Fruit fly (Drosophila melanogaster) whole organism, wandering third instar larva: ENCODE measurements around the gene AttD.

Experiments used
- Abd-B ChIP-seq: fragments of >200 bp; optimal IDR thresholded peaks from 2 replicates; lab custom pipeline; 2017; ENCODE audit warnings: missing biosample characterization, missing genetic modification characterization
- CG32264 ChIP-seq: fragments of 200-800 bp; sonication (Bioruptor generic); optimal IDR thresholded peaks from 2 replicates; lab custom pipeline; 2016; ENCODE audit warnings: missing biosample characterization, missing genetic modification characterization
- CG9705 ChIP-seq: fragments of 200-800 bp; sonication (Bioruptor generic); optimal IDR thresholded peaks from 2 replicates; lab custom pipeline; 2018; ENCODE audit warnings: missing biosample characterization, mild to moderate bottlenecking, missing genetic modification characterization
- CrebA ChIP-seq: fragments of 200-800 bp; sonication (Bioruptor generic); optimal IDR thresholded peaks from 2 replicates; lab custom pipeline; 2016; ENCODE audit warnings: missing biosample characterization, mild to moderate bottlenecking, missing genetic modification characterization, borderline replicate concordance
- Dif ChIP-seq: fragments of 200-275, 200-300 bp; sonication (Bioruptor generic); optimal IDR thresholded peaks from 2 replicates; lab custom pipeline; 2018; ENCODE audit warnings: missing biosample characterization, missing genetic modification characterization; ENCODE audit not compliant: partially characterized antibody
- GATAd ChIP-seq: sonication (Bioruptor generic); optimal IDR thresholded peaks from 2 replicates; lab custom pipeline; 2016; ENCODE audit warnings: missing biosample characterization, missing genetic modification characterization
- Hnf4 ChIP-seq: fragments of 200-800 bp; sonication (Bioruptor generic); optimal IDR thresholded peaks from 2 replicates; lab custom pipeline; 2016; ENCODE audit warnings: missing biosample characterization, mild to moderate bottlenecking, missing genetic modification characterization
- Hr78 ChIP-seq: fragments of >200 bp; optimal IDR thresholded peaks from 2 replicates; lab custom pipeline; 2017; ENCODE audit warnings: missing biosample characterization, missing genetic modification characterization
- Hr83 ChIP-seq: fragments of 200-300 bp; sonication (Bioruptor generic); optimal IDR thresholded peaks from 2 replicates; lab custom pipeline; 2016; ENCODE audit warnings: missing biosample characterization, mild to moderate bottlenecking, missing genetic modification characterization, moderate library complexity; ENCODE audit not compliant: poor library complexity, severe bottlenecking
- Jra ChIP-seq: sonication (Bioruptor generic); optimal IDR thresholded peaks from 2 replicates; lab custom pipeline; 2016; ENCODE audit warnings: missing biosample characterization, missing genetic modification characterization
- Mio ChIP-seq: sonication (Bioruptor generic); optimal IDR thresholded peaks from 2 replicates; lab custom pipeline; 2016; ENCODE audit warnings: missing biosample characterization, missing genetic modification characterization
- Rel ChIP-seq, 2 experiments: fragments of 200-800 bp; sonication (Bioruptor generic) in 1 of 2; optimal IDR thresholded peaks; 2 replicates in 1 of 2; 3 replicates in 1 of 2; lab custom pipeline; 2016 to 2019; ENCODE audit warnings: mild to moderate bottlenecking in 2 of 2, missing biosample characterization in 2 of 2, missing genetic modification characterization in 2 of 2, moderate library complexity in 1 of 2
- Sp1 ChIP-seq: fragments of 200-800 bp; sonication (Bioruptor generic); optimal IDR thresholded peaks from 3 replicates; lab custom pipeline; 2019; ENCODE audit warnings: missing biosample characterization, mild to moderate bottlenecking, missing genetic modification characterization, moderate library complexity
- Vsx2 ChIP-seq: fragments of 200-300, 225-300 bp; sonication (Bioruptor generic); optimal IDR thresholded peaks from 2 replicates; lab custom pipeline; 2018; ENCODE audit warnings: missing biosample characterization, missing genetic modification characterization; ENCODE audit not compliant: partially characterized antibody
- br ChIP-seq: fragments of 200-800 bp; sonication (Bioruptor generic); optimal IDR thresholded peaks from 2 replicates; lab custom pipeline; 2016; ENCODE audit warnings: missing biosample characterization, missing genetic modification characterization
- dmrt93B ChIP-seq: fragments of 200-800 bp; sonication (Bioruptor generic); optimal IDR thresholded peaks from 2 replicates; lab custom pipeline; 2018; ENCODE audit warnings: missing biosample characterization, mild to moderate bottlenecking, missing genetic modification characterization
- dsf ChIP-seq: sonication (Bioruptor generic); optimal IDR thresholded peaks from 2 replicates; lab custom pipeline; 2016; ENCODE audit warnings: missing biosample characterization, missing genetic modification characterization, borderline replicate concordance
- foxo ChIP-seq, 2 experiments: fragments of 200-800 bp; sonication (Bioruptor generic); optimal IDR thresholded peaks; 2 replicates in 1 of 2; 3 replicates in 1 of 2; lab custom pipeline; 2016 to 2017; ENCODE audit warnings: missing biosample characterization in 2 of 2, missing genetic modification characterization in 2 of 2
- fru ChIP-seq: fragments of 200-800 bp; sonication (Bioruptor generic); optimal IDR thresholded peaks from 3 replicates; lab custom pipeline; 2016; ENCODE audit warnings: missing biosample characterization, mild to moderate bottlenecking, missing genetic modification characterization
- lola ChIP-seq: fragments of >200 bp; optimal IDR thresholded peaks from 2 replicates; lab custom pipeline; 2017; ENCODE audit warnings: missing biosample characterization, missing genetic modification characterization
- pan ChIP-seq: fragments of >200 bp; optimal IDR thresholded peaks from 2 replicates; lab custom pipeline; 2017
- psq ChIP-seq: fragments of 200-800 bp; sonication (Bioruptor generic); optimal IDR thresholded peaks from 3 replicates; lab custom pipeline; 2017; ENCODE audit warnings: missing biosample characterization, mild to moderate bottlenecking, missing genetic modification characterization, moderate library complexity
- rgr ChIP-seq: fragments of 200-800 bp; sonication (Bioruptor generic); optimal IDR thresholded peaks from 3 replicates; lab custom pipeline; 2016; ENCODE audit warnings: missing biosample characterization, mild to moderate bottlenecking, missing genetic modification characterization
- sage ChIP-seq: fragments of 200-800 bp; sonication (Bioruptor generic); optimal IDR thresholded peaks from 2 replicates; lab custom pipeline; 2016; ENCODE audit warnings: missing biosample characterization, mild to moderate bottlenecking, missing genetic modification characterization
- tai ChIP-seq: sonication (Bioruptor generic); optimal IDR thresholded peaks from 2 replicates; lab custom pipeline; 2016; ENCODE audit warnings: missing biosample characterization, missing genetic modification characterization
- usp ChIP-seq: fragments of >200 bp; optimal IDR thresholded peaks from 2 replicates; lab custom pipeline; 2017; ENCODE audit warnings: missing biosample characterization, missing genetic modification characterization

The AttD gene

dm6 chr3R:17666797-17667156 lies 41.7 kb downstream of the AttD start:
- TF ChIP-seq fru (GFP tag; lab: Kevin White, UChicago) = no peak
- TF ChIP-seq CG9705 (GFP tag; lab: Kevin White, UChicago) = no peak
- no peak for TF ChIP-seq Abd-B (GFP tag; lab: Kevin White, UChicago)
- TF ChIP-seq GATAd (GFP tag; lab: Kevin White, UChicago) = no peak

- TF ChIP-seq CrebA (no peak), Hnf4 (GFP tag; lab: Kevin White, UChicago) (peak; percentile 11), Rel (GFP tag; optimal IDR thresholded peaks at IDR 0.05; lab: Kevin White, UChicago) (no peak), Rel (tag; optimal IDR thresholded peaks at IDR 0.05; lab: Kevin White, UChicago) (peak; percentile 100)
These were observed 42.2 kb downstream of the AttD start, which contains the start of gene CG45045 for dm6 chr3R:17667279-17667678. Gene CG45045 (plus strand): TSS chr3R:17667572.

- TF ChIP-seq rgr (GFP tag; lab: Kevin White, UChicago) = no peak
- TF ChIP-seq sage (GFP tag; lab: Kevin White, UChicago) = no peak
- no peak for TF ChIP-seq psq (GFP tag; lab: Kevin White, UChicago)
- no peak for TF ChIP-seq dsf
- no peak for TF ChIP-seq dmrt93B (GFP tag; lab: Kevin White, UChicago)
- no peak for TF ChIP-seq lola (GFP tag; lab: Kevin White, UChicago)
- TF ChIP-seq Mio (GFP tag; lab: Kevin White, UChicago) = no peak
- no peak for TF ChIP-seq pan (lab: Kevin White, UChicago)
- no peak for TF ChIP-seq foxo (GFP tag; optimal IDR thresholded peaks at IDR 0.05; lab: Kevin White, UChicago)
- no peak for TF ChIP-seq GATAd (GFP tag; lab: Kevin White, UChicago)
- TF ChIP-seq Hr83 = no peak
- no peak for TF ChIP-seq CrebA
- TF ChIP-seq Hr78 (GFP tag; lab: Kevin White, UChicago) = no peak
These were observed 42.9 kb downstream of the AttD start for dm6 chr3R:17667987-17668386.

dm6 chr3R:17670202-17670856 lies 45.3 kb downstream of the AttD start:
- peak; percentile 54 for TF ChIP-seq Jra (GFP tag; lab: Kevin White, UChicago)
- no peak for TF ChIP-seq Rel (GFP tag; optimal IDR thresholded peaks at IDR 0.05; lab: Kevin White, UChicago)
- peak; percentile 82 for TF ChIP-seq Rel (tag; optimal IDR thresholded peaks at IDR 0.05; lab: Kevin White, UChicago)
- TF ChIP-seq Dif = no peak

- TF ChIP-seq lola (GFP tag; lab: Kevin White, UChicago) = no peak
- peak; percentile 18 for TF ChIP-seq Vsx2 (GFP tag; lab: Kevin White, UChicago)
- TF ChIP-seq Sp1 (GFP tag; lab: Kevin White, UChicago) = peak; percentile 8
- TF ChIP-seq Dif = no peak
- peak; percentile 14 for TF ChIP-seq rgr (GFP tag; lab: Kevin White, UChicago)
- TF ChIP-seq tai (GFP tag; lab: Kevin White, UChicago) = no peak
- TF ChIP-seq br (GFP tag; lab: Kevin White, UChicago) = no peak
- no peak for TF ChIP-seq usp (GFP tag; lab: Kevin White, UChicago)
- no peak for TF ChIP-seq Rel (GFP tag; optimal IDR thresholded peaks at IDR 0.05; lab: Kevin White, UChicago)
- no peak for TF ChIP-seq Rel (tag; optimal IDR thresholded peaks at IDR 0.05; lab: Kevin White, UChicago)
- no peak for TF ChIP-seq CG32264 (GFP tag; lab: Kevin White, UChicago)
- TF ChIP-seq foxo (GFP tag; optimal IDR thresholded peaks at IDR 0.05; lab: Kevin White, UChicago) = peak in 1 of 2 experiments; percentile 26
- no peak for TF ChIP-seq pan (lab: Kevin White, UChicago)
- peak; percentile 35 for TF ChIP-seq Jra (GFP tag; lab: Kevin White, UChicago)
These were observed 45.8 kb downstream of the AttD start, which contains the start of the genes CG7523 and Mps1 for dm6 chr3R:17670857-17671336. Gene CG7523 (minus strand): TSS chr3R:17670895. Gene Mps1 (plus strand): TSS chr3R:17671271.
